Worm (Caenorhabditis elegans) whole organism, late embryonic: ENCODE data around the gene C04C3.14.

Experiments used
- ama-1 ChIP-seq: fragments of 150-350 bp; optimal IDR thresholded peaks from 2 replicates; lab custom pipeline; 2014
- fkh-10 ChIP-seq: fragments of 150-350 bp; optimal IDR thresholded peaks from 2 replicates; lab custom pipeline; 2014; ENCODE audit warnings: missing biosample characterization, missing genetic modification reagents, missing genetic modification characterization
- hlh-13 ChIP-seq: fragments of 200-800 bp; sonication (Bioruptor generic); optimal IDR thresholded peaks from 2 replicates; lab custom pipeline; 2018; ENCODE audit warnings: mild to moderate bottlenecking, missing genetic modification characterization, missing compliant biosample characterization
- pax-1 ChIP-seq: fragments of 150-350 bp; optimal IDR thresholded peaks from 2 replicates; lab custom pipeline; 2014; ENCODE audit warnings: missing biosample characterization, missing genetic modification characterization
- pha-2 ChIP-seq: sonication (generic microtip); optimal IDR thresholded peaks from 2 replicates; lab custom pipeline; 2017; ENCODE audit warnings: mild to moderate bottlenecking, missing genetic modification characterization, missing compliant biosample characterization
- rnt-1 ChIP-seq: sonication (generic microtip); optimal IDR thresholded peaks from 2 replicates; lab custom pipeline; 2016; ENCODE audit warnings: missing genetic modification characterization, missing compliant biosample characterization
- unc-55 ChIP-seq: sonication (generic microtip); optimal IDR thresholded peaks from 2 replicates; lab custom pipeline; 2017; ENCODE audit warnings: missing biosample characterization, missing genetic modification reagents, missing genetic modification characterization

DNA sequence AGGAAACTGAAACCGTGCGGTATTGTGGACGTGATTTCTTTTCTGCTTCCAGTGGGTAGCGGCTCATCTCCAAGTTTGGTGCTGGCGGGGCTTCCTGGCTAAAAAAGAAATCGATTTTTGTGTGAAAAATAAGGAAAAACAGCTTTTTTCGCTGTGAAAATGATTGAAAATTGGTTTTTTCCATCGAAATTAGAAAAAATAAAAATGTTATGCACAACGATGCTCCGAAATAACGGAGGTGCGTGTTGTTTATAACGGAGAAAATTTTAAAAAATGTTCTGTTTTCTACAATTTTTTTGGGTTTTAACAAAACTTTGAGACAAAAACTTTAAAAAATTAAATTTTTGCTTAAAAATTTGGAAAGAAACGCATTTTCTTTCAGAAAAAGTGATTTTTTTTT lies 12.5 kb upstream of the C04C3.14 start:
- TF ChIP-seq pha-2 (tag; lab: Kevin White, UChicago) (no peak), ama-1 (lab: Kevin White, UChicago) (no peak), rnt-1 (tag; lab: Kevin White, UChicago) (no peak), hlh-13 (GFP tag; lab: Kevin White, UChicago) (no peak), unc-55 (GFP tag; lab: Kevin White, UChicago) (no peak), fkh-10 (GFP tag; lab: Kevin White, UChicago) (no peak), pax-1 (tag; lab: Kevin White, UChicago) (no peak)
